Worm (Caenorhabditis elegans) whole organism, L4 larva: Measurements from ENCODE around the gene F44B9.2.
A peak's percentile ranks its signal among the peaks of the same experiment; 100 is the strongest.

Source experiments
- D1046.2 ChIP-seq: fragments of 200-800 bp; sonication (Bioruptor generic); IDR thresholded peaks from 2 replicates; pipeline ENCODE4 v1.3.6; 2022; ENCODE audit warnings: missing genetic modification characterization, missing compliant biosample characterization
- F44E2.7 ChIP-seq: fragments of 200-800 bp; sonication (Bioruptor generic); IDR thresholded peaks from 2 replicates; pipeline ENCODE4 v2.1.2; 2022; ENCODE audit warnings: missing genetic modification characterization, missing compliant biosample characterization
- Y75B8A.6 ChIP-seq: fragments of 200-800 bp; sonication (Bioruptor generic); IDR thresholded peaks from 2 replicates; pipeline ENCODE4 v1.3.6; 2022; ENCODE audit warnings: missing genetic modification reagents, missing genetic modification characterization, missing compliant biosample characterization
- aha-1 ChIP-seq: fragments of 150-350 bp; peaks from one replicate; lab custom pipeline; 2014; ENCODE audit warnings: missing biosample characterization, missing genetic modification characterization
- ama-1 ChIP-seq: fragments of 150-350 bp; optimal IDR thresholded peaks from 2 replicates; lab custom pipeline; 2014; ENCODE audit warnings: inconsistent platforms, mixed read lengths
- ceh-44 ChIP-seq: fragments of 200-800 bp; sonication (Bioruptor generic); IDR thresholded peaks from 2 replicates; pipeline ENCODE4 v1.3.6; 2022; ENCODE audit warnings: missing genetic modification reagents, missing genetic modification characterization, missing compliant biosample characterization
- ctbp-1 ChIP-seq: fragments of 200-800 bp; sonication (Bioruptor generic); IDR thresholded peaks from 2 replicates; pipeline ENCODE4 v1.3.6; 2022; ENCODE audit warnings: missing genetic modification reagents, missing genetic modification characterization, missing compliant biosample characterization
- daf-12 ChIP-seq: fragments of 150-350 bp; optimal IDR thresholded peaks from 2 replicates; lab custom pipeline; 2014; ENCODE audit warnings: missing biosample characterization, missing genetic modification reagents, missing genetic modification characterization
- daf-8 ChIP-seq: fragments of 200-800 bp; sonication (Bioruptor generic); IDR thresholded peaks from 2 replicates; pipeline ENCODE4 v1.3.6; 2022; ENCODE audit warnings: missing genetic modification characterization, missing compliant biosample characterization
- dmd-9 ChIP-seq: fragments of 200-800 bp; sonication (Bioruptor generic); IDR thresholded peaks from 2 replicates; pipeline ENCODE4 v1.3.6; 2022; ENCODE audit warnings: missing genetic modification reagents, missing genetic modification characterization, missing compliant biosample characterization
- dpl-1 ChIP-seq: fragments of 150-350 bp; optimal IDR thresholded peaks from 2 replicates; lab custom pipeline; 2014; ENCODE audit warnings: missing biosample characterization, missing genetic modification reagents, missing genetic modification characterization
- duxl-1 ChIP-seq: sonication (generic microtip); optimal IDR thresholded peaks from 2 replicates; lab custom pipeline; 2016; ENCODE audit warnings: mild to moderate bottlenecking, missing genetic modification characterization, moderate library complexity, missing compliant biosample characterization; ENCODE audit not compliant: poor library complexity
- egl-27 ChIP-seq: sonication (generic microtip); optimal IDR thresholded peaks from 3 replicates; lab custom pipeline; 2017; ENCODE audit warnings: missing biosample characterization, missing genetic modification reagents, missing genetic modification characterization
- egl-43 ChIP-seq: fragments of 200-800 bp; sonication (Bioruptor generic); IDR thresholded peaks from 2 replicates; pipeline ENCODE4 v1.3.6; 2022; ENCODE audit warnings: missing genetic modification reagents, missing genetic modification characterization, missing compliant biosample characterization
- lin-1 ChIP-seq: fragments of 200-800 bp; sonication (Bioruptor generic); IDR thresholded peaks from 2 replicates; pipeline ENCODE4 v1.3.6; 2022; ENCODE audit warnings: missing genetic modification reagents, missing genetic modification characterization, missing compliant biosample characterization
- lin-15B ChIP-seq: fragments of 150-350 bp; sonication (generic microtip); optimal IDR thresholded peaks from 3 replicates; lab custom pipeline; 2014; ENCODE audit warnings: missing biosample characterization, missing genetic modification characterization
- lin-29 ChIP-seq: fragments of 200-800 bp; sonication (Bioruptor generic); IDR thresholded peaks from 2 replicates; pipeline ENCODE4 v1.3.6; 2022; ENCODE audit warnings: missing genetic modification reagents, missing genetic modification characterization, missing compliant biosample characterization
- lin-38 ChIP-seq: fragments of 200-800 bp; sonication (Bioruptor generic); IDR thresholded peaks from 2 replicates; pipeline ENCODE4 v1.3.6; 2022; ENCODE audit warnings: missing genetic modification reagents, missing genetic modification characterization, missing compliant biosample characterization
- madf-5 ChIP-seq, 2 experiments: fragments of 200-800 bp; sonication (Bioruptor generic); IDR thresholded peaks; 2 replicates each; pipeline ENCODE4 v1.3.6; 2022; ENCODE audit warnings: missing compliant biosample characterization in 2 of 2, missing genetic modification characterization in 2 of 2
- mep-1 ChIP-seq: fragments of 150-350 bp; sonication (generic microtip); optimal IDR thresholded peaks from 3 replicates; lab custom pipeline; 2014; ENCODE audit warnings: missing biosample characterization, missing genetic modification characterization
- mes-2 ChIP-seq: sonication (generic microtip); optimal IDR thresholded peaks from 2 replicates; lab custom pipeline; 2016; ENCODE audit warnings: missing genotype, mild to moderate bottlenecking, missing genetic modification characterization, missing compliant biosample characterization; ENCODE audit not compliant: poor library complexity, severe bottlenecking
- mxl-2 ChIP-seq: fragments of 200-800 bp; sonication (Bioruptor generic); conservative IDR thresholded peaks from 2 replicates; pipeline ENCODE4 v1.3.6; 2022; ENCODE audit warnings: missing genetic modification reagents, missing genetic modification characterization, missing compliant biosample characterization
- nhr-6 ChIP-seq: fragments of 150-350 bp; optimal IDR thresholded peaks from 2 replicates; lab custom pipeline; 2014; ENCODE audit warnings: missing biosample characterization, missing genetic modification characterization
- nhr-76 ChIP-seq: fragments of 150-350 bp; optimal IDR thresholded peaks from 2 replicates; lab custom pipeline; 2014; ENCODE audit warnings: missing biosample characterization, missing genetic modification characterization
- nhr-77 ChIP-seq: fragments of 150-350 bp; optimal IDR thresholded peaks from 2 replicates; lab custom pipeline; 2014; ENCODE audit warnings: missing biosample characterization, missing genetic modification characterization
- pha-4 ChIP-seq, 2 experiments: fragments of 150-350 bp in 1 of 2; fragments of 200-800 bp in 1 of 2; sonication (Bioruptor generic) in 1 of 2; IDR thresholded peaks in 1 of 2; optimal IDR thresholded peaks in 1 of 2; 2 replicates each; pipeline versions ENCODE4 v1.3.6 to Lab custom; 2014 to 2022; ENCODE audit warnings: missing genetic modification characterization in 2 of 2, missing genetic modification reagents in 2 of 2, missing biosample characterization in 1 of 2, missing compliant biosample characterization in 1 of 2
- set-16 ChIP-seq: fragments of 200-800 bp; sonication (Bioruptor generic); IDR thresholded peaks from 2 replicates; pipeline ENCODE4 v1.3.6; 2022; ENCODE audit warnings: missing genetic modification reagents, missing genetic modification characterization, missing compliant biosample characterization
- snpc-1.2 ChIP-seq: fragments of 200-800 bp; sonication (Bioruptor generic); IDR thresholded peaks from 2 replicates; pipeline ENCODE4 v1.3.6; 2022; ENCODE audit warnings: missing genetic modification reagents, missing genetic modification characterization, missing compliant biosample characterization
- snpc-4 ChIP-seq: fragments of 150-350 bp; optimal IDR thresholded peaks from 2 replicates; lab custom pipeline; 2014; ENCODE audit warnings: missing biosample characterization, missing genetic modification characterization
- ztf-11 ChIP-seq: fragments of 150-350 bp; optimal IDR thresholded peaks from 2 replicates; lab custom pipeline; 2014; ENCODE audit warnings: missing biosample characterization, missing genetic modification characterization
- ztf-7 ChIP-seq: fragments of 150-350 bp; optimal IDR thresholded peaks from 2 replicates; lab custom pipeline; 2014; ENCODE audit warnings: missing biosample characterization, missing genetic modification characterization

F44B9.2 gene

DNA sequence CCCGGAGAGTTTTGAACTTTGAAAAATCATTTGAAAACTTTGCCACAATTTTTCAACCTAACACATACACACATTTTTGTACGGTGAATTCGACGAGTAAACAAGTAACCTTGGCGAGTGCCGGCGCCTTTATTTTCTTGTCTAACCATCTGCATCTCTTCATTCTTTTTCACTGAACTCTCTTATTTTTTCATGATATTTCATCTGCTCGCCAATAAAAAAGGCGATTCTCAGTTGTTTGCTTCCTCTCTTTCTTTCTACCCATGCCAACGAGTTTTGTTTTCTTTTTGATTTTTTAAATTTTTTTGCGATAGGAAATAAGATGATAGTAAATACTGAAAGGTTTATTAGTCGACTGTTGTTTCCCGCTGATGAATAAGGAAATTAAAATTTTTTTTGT, 43.5 kb upstream of the F44B9.2 start (continued):
- TF ChIP-seq nhr-76 (tag; lab: Kevin White, UChicago), result no peak

DNA sequence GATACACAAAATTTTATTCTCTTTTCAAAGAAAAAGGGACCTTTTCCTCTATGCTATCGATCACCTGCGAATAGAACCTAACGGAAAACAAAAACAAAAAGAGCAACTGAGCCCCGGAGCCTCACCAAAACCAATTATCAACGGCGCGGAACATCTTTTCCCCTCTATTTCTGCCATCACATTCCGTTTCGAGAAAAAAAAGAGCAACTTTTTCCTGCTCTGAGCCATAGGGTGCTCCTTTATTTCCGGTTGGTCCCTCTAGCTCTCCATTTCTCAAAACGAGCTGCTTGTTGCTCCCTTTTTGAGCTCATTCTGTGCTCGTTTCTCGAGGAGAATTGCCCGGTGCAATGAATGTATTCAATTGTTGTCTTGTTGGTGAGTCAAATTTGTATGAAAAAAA, 42.6 kb upstream of the F44B9.2 start, which contains the start of gene clp-1:
Gene clp-1 (plus strand): TSS at position 301 of the 400 bp plus-strand sequence.
- TF ChIP-seq pha-4 (GFP tag; IDR thresholded peaks at IDR 0.05; lab: Robert Waterston, UW) (no peak), pha-4 (tag; optimal IDR thresholded peaks at IDR 0.05; lab: Kevin White, UChicago) (no peak), egl-43 (0 out of 2 replicates have a peak, but pooled peaks have one; percentile 16), lin-38 (no peak), ztf-7 (tag; lab: Kevin White, UChicago) (no peak)

DNA sequence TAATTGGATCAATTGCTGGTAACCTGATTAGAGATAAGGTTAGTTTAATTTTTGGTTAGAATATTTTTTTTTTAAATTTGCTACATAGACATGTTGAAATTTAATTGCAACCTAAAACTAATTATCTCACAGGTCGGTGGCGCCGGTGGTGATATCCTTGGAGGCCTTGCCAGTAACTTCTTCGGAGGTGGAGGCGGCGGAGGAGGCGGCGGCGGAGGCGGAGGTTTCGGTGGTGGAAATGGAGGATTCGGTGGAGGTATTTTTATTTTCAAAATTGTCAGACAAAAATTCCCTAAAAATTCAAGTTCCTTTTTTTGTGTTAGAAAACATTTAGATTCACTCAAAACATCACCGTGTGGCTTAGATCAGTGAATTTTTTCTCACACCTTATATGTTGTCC, 41.0 kb upstream of the F44B9.2 start:
- peak; percentile 66 for TF ChIP-seq set-16
- no peak for TF ChIP-seq egl-27 (tag; lab: Kevin White, UChicago)
- no peak for TF ChIP-seq madf-5 (GFP tag; IDR thresholded peaks at IDR 0.05; lab: Robert Waterston, UW)
- no peak for TF ChIP-seq F44E2.7 (GFP tag; lab: Robert Waterston, UW)
- TF ChIP-seq D1046.2 (GFP tag; lab: Robert Waterston, UW), result no peak
- TF ChIP-seq ztf-7 (tag; lab: Kevin White, UChicago), result no peak

DNA sequence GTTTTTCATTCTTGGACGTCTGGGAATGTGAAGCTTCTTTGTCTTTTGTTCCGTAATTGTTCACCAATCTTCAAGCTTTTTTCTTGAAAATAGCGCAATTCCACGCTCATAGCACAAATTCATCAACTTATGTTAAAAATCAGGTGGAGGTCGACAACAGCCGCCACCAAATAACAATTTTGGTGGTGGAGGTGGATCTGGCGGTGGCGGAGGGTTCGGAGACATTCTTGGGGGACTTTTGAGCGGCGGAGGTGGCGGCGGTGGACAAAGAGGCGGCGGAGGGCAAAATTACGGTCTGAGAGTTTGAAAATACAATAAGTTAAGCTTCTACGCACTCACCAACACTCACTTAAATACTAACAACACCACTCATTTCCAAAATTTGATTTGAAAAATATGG, 40.3 kb upstream of the F44B9.2 start:
- TF ChIP-seq aha-1 (tag; lab: Kevin White, UChicago), result peak; percentile 11
- TF ChIP-seq snpc-1.2 (GFP tag; lab: Robert Waterston, UW), result 0 out of 2 replicates have a peak, but pooled peaks have one; percentile 8
- peak; percentile 64 for TF ChIP-seq set-16
- peak; percentile 57; the same call in 1 of the 2 replicates for TF ChIP-seq D1046.2 (GFP tag; lab: Robert Waterston, UW)
- TF ChIP-seq duxl-1 (tag; lab: Kevin White, UChicago), result no peak
- no peak for TF ChIP-seq daf-12 (tag; lab: Kevin White, UChicago)

DNA sequence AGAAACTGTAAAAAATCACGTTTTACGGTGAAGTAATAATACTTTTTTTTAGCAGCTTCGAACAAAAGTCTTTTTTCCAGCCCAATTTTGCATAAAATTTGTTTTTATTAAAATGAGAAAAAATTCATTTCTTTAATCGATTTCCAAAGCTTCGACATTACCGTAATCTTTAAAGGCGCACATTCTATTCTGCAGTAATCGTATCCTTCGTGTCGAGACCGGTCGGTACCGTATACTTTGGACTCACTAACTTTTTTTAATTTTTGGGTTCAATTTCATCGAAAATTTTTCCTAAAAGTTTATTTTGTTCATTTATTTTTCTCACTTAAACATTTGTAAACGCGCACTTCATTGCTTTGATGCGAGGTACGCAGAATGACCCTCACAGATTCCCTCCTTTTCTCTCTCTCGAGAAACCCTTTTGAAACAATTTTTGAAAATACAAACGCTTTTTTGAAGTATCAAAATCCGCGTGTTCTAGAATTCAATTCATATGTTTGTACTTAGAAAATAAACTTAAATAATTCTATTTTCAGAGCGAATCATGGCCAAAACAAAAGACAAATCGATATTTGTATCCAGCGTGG, 35.6 kb upstream of the F44B9.2 start, which contains the start of gene hrpk-2:
Gene hrpk-2 (plus strand): TSS at position 537 of the 587 bp plus-strand sequence.
- TF ChIP-seq ztf-11 (no peak), daf-12 (tag; lab: Kevin White, UChicago) (no peak), mxl-2 (GFP tag; lab: Robert Waterston, UW) (no peak), Y75B8A.6 (GFP tag; lab: Robert Waterston, UW) (no peak), madf-5 (GFP tag; IDR thresholded peaks at IDR 0.05; lab: Robert Waterston, UW) (no peak), lin-15B (tag; lab: Kevin White, UChicago) (no peak), nhr-6 (tag; lab: Kevin White, UChicago) (no peak), dmd-9 (GFP tag; lab: Robert Waterston, UW) (no peak), snpc-4 (tag; lab: Kevin White, UChicago) (no peak), ama-1 (lab: Kevin White, UChicago) (no peak), ceh-44 (GFP tag; lab: Robert Waterston, UW) (no peak), mep-1 (tag; lab: Kevin White, UChicago) (no peak), mes-2 (tag; lab: Kevin White, UChicago) (no peak), dpl-1 (GFP tag; lab: Kevin White, UChicago) (no peak), daf-8 (GFP tag; lab: Robert Waterston, UW) (no peak), nhr-77 (no peak), lin-1 (GFP tag; lab: Robert Waterston, UW) (no peak), ctbp-1 (GFP tag; lab: Robert Waterston, UW) (no peak)

DNA sequence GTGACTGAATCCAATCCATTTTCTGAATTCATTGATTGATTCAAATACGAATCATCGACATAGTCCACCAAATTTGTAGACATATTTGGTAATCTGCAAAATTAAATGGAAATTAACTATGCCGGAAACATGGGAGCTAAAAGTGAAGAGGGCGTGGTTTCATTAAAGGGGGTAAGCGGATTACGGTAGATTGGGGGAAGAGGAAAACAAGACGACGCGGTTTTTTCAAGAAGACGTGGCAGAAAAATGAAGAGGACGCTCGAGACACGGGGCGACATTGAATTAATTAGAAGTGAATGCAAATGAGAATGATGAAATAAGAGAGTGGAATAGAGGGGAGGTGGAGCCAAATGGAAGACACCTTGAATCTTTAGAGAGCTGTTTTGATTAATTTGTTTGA, 25.9 kb upstream of the F44B9.2 start, which contains the start of gene npr-17:
Gene npr-17 (minus strand): TSS at position 101 of the 400 bp plus-strand sequence.
- TF ChIP-seq aha-1 (tag; lab: Kevin White, UChicago) (peak; percentile 50), lin-29 (GFP tag; lab: Robert Waterston, UW) (no peak), duxl-1 (tag; lab: Kevin White, UChicago) (no peak)
- TF ChIP-seq, all 104 proteins: peak for 1
